Worm (Caenorhabditis elegans): ENCODE results near the gene F54C8.1.

Gene F54C8.1

DNA sequence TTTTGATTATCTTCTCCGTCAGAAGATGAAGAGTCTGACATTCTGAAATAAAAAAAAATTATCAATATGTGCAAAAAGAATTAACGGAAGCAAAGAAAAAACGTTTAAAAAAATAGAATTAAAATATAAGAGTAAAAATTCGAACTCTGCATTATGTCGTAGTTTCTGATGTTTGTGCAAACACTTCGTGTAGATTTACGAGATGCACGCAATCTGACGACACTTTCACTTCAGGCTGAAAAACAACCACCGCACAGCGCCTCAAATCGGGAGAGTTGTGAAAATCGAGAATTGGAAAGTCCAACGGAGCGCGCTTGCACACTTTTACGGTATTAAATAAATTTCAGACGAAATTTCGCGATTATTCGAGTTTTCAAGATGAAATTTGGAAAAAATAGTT lies 32.9 kb upstream of the F54C8.1 start, which contains the start of gene T26G10.1 (continued):
- TF ChIP-seq nhr-120 (GFP tag; IDR thresholded peaks at IDR 0.05) (no peak), unc-130 (GFP tag; optimal IDR thresholded peaks at IDR 0.05) (no peak), T26A5.8 (tag; optimal IDR thresholded peaks at IDR 0.05) (no peak), lag-1 (GFP tag; IDR thresholded peaks at IDR 0.05) (no peak), hrde-1 (tag; optimal IDR thresholded peaks at IDR 0.05; ENCODE audit: borderline replicate concordance) (peak; percentile 11), gei-17 (GFP tag; optimal IDR thresholded peaks at IDR 0.05) (no peak), tlf-1 (GFP tag; optimal IDR thresholded peaks at IDR 0.05) (peak; percentile 52), nhr-27 (tag; optimal IDR thresholded peaks at IDR 0.05) (no peak), him-1 (tag; optimal IDR thresholded peaks at IDR 0.05) (no peak), bed-2 (GFP tag; IDR thresholded peaks at IDR 0.05) (no peak), madf-3 (GFP tag; IDR thresholded peaks at IDR 0.05) (peak; percentile 60; the same call in 1 of the 2 replicates), aptf-3 (GFP tag; IDR thresholded peaks at IDR 0.05) (no peak), B0261.1 (tag; optimal IDR thresholded peaks at IDR 0.05) (no peak), pbrm-1 (GFP tag; IDR thresholded peaks at IDR 0.05) (peak; percentile 80), Y95B8A.8 (GFP tag; IDR thresholded peaks at IDR 0.05) (peak; percentile 60; the same call in 1 of the 2 replicates), B0019.2 (GFP tag; conservative IDR thresholded peaks at IDR 0.05) (peak; percentile 89), F33H1.4 (GFP tag; IDR thresholded peaks at IDR 0.05) (peak; percentile 65), ets-4 (GFP tag; optimal IDR thresholded peaks at IDR 0.05) (no peak), attf-6 (GFP tag; IDR thresholded peaks at IDR 0.05) (no peak), nhr-179 (tag; optimal IDR thresholded peaks at IDR 0.05) (no peak), Y67H2A.10 (GFP tag; conservative IDR thresholded peaks at IDR 0.05) (no peak), lir-1 (GFP tag; conservative IDR thresholded peaks at IDR 0.05) (peak; percentile 55), ztf-3 (GFP tag; optimal IDR thresholded peaks at IDR 0.05) (no peak), somi-1 (GFP tag; optimal IDR thresholded peaks at IDR 0.05) (no peak), Y56A3A.18 (GFP tag; IDR thresholded peaks at IDR 0.05) (peak; percentile 32; the same call in 1 of the 2 replicates), zfh-2 (GFP tag; conservative IDR thresholded peaks at IDR 0.05) (no peak), dox-1 (GFP tag; IDR thresholded peaks at IDR 0.05) (peak; percentile 90), B0035.1 (tag; optimal IDR thresholded peaks at IDR 0.05) (no peak), mcd-1 (GFP tag; IDR thresholded peaks at IDR 0.05) (peak; percentile 96), rcor-1 (GFP tag; IDR thresholded peaks at IDR 0.05) (peak; percentile 86), lin-54 (GFP tag; optimal IDR thresholded peaks at IDR 0.05) (peak; percentile 60), cebp-2 (GFP tag; IDR thresholded peaks at IDR 0.05) (no peak), F55B11.4 (tag; optimal IDR thresholded peaks at IDR 0.05; ENCODE audit: borderline replicate concordance, insufficient read depth) (no peak), B0336.3 (GFP tag; IDR thresholded peaks at IDR 0.05) (no peak), ceh-58 (GFP tag; IDR thresholded peaks at IDR 0.05) (no peak), ccch-3 (GFP tag; optimal IDR thresholded peaks at IDR 0.05) (no peak), unc-62 (GFP tag; optimal IDR thresholded peaks at IDR 0.05) (no peak), snpc-1.1 (tag; optimal IDR thresholded peaks at IDR 0.05; ENCODE audit: insufficient read depth) (peak; percentile 73), dpff-1 (tag; optimal IDR thresholded peaks at IDR 0.05) (no peak), attf-3 (GFP tag; conservative IDR thresholded peaks at IDR 0.05) (peak; percentile 73), snpc-3.4 (tag; optimal IDR thresholded peaks at IDR 0.05) (no peak), egl-18 (GFP tag; IDR thresholded peaks at IDR 0.05) (no peak), lin-35 (GFP tag; optimal IDR thresholded peaks at IDR 0.05) (no peak), F39B2.1 (GFP tag; IDR thresholded peaks at IDR 0.05) (no peak)
